Fruit fly (Drosophila melanogaster) whole organism, embryonic: ENCODE measurements around the gene CG11737.

ENCODE experiments used
- ATbp ChIP-seq: fragments of 200-800 bp; sonication (Bioruptor generic); optimal IDR thresholded peaks from 2 replicates; lab custom pipeline; 2017; ENCODE audit warnings: missing biosample characterization, mild to moderate bottlenecking, missing genetic modification characterization, missing genetic modification reagents
- Antp ChIP-seq: fragments of 200-800 bp; sonication (Bioruptor generic); optimal IDR thresholded peaks from 3 replicates; lab custom pipeline; 2016; ENCODE audit warnings: missing biosample characterization, missing genetic modification characterization
- BEAF-32 ChIP-seq: fragments of 200-800 bp; sonication (Bioruptor generic); optimal IDR thresholded peaks from 3 replicates; lab custom pipeline; 2017; ENCODE audit warnings: missing biosample characterization, missing genetic modification characterization, mild to moderate bottlenecking, moderate library complexity, missing genetic modification reagents
- CG10462 ChIP-seq: fragments of 200-800 bp; sonication (Bioruptor generic); optimal IDR thresholded peaks from 2 replicates; lab custom pipeline; 2016; ENCODE audit warnings: missing biosample characterization, missing genetic modification characterization
- CG12769 ChIP-seq: fragments of 200-800 bp; sonication (Bioruptor generic); optimal IDR thresholded peaks from 2 replicates; lab custom pipeline; 2019; ENCODE audit warnings: missing biosample characterization, mild to moderate bottlenecking, missing genetic modification characterization, moderate library complexity
- CG14441 ChIP-seq: fragments of 200-800 bp; sonication (Bioruptor generic); IDR thresholded peaks from 2 replicates; pipeline ENCODE4 v1.3.6; 2022; ENCODE audit warnings: missing biosample characterization, missing genetic modification characterization
- CG15696 ChIP-seq: fragments of 200-800 bp; sonication (Bioruptor generic); optimal IDR thresholded peaks from 2 replicates; lab custom pipeline; 2019; ENCODE audit warnings: missing biosample characterization, mild to moderate bottlenecking, missing genetic modification characterization, moderate library complexity
- CG17568 ChIP-seq: fragments of 200-800 bp; sonication (Bioruptor generic); optimal IDR thresholded peaks from 2 replicates; lab custom pipeline; 2018; ENCODE audit warnings: missing biosample characterization, mild to moderate bottlenecking, missing genetic modification characterization, moderate library complexity
- CG17612 ChIP-seq: fragments of 200-800 bp; sonication (Bioruptor generic); IDR thresholded peaks from 2 replicates; pipeline ENCODE4 v1.3.6; 2022; ENCODE audit warnings: missing biosample characterization, missing genetic modification characterization
- CG17829 ChIP-seq: fragments of 200-800 bp; optimal IDR thresholded peaks from 2 replicates; lab custom pipeline; 2019; ENCODE audit warnings: missing biosample characterization, mild to moderate bottlenecking, missing genetic modification characterization, moderate library complexity
- CG18619 ChIP-seq: fragments of 200-800 bp; sonication (Bioruptor generic); optimal IDR thresholded peaks from 3 replicates; lab custom pipeline; 2017; ENCODE audit warnings: missing biosample characterization, mild to moderate bottlenecking, missing genetic modification characterization
- CG2116 ChIP-seq: fragments of 200-800 bp; sonication (Bioruptor generic); optimal IDR thresholded peaks from 3 replicates; lab custom pipeline; 2018; ENCODE audit warnings: missing biosample characterization, mild to moderate bottlenecking, missing genetic modification characterization
- CG31388 ChIP-seq: fragments of 200-800 bp; sonication (Bioruptor generic); optimal IDR thresholded peaks from 2 replicates; lab custom pipeline; 2016; ENCODE audit warnings: missing biosample characterization, missing genetic modification characterization
- CG32767 ChIP-seq: fragments of 200-800 bp; sonication (Bioruptor generic); IDR thresholded peaks from 2 replicates; pipeline ENCODE4 v1.3.6; 2022; ENCODE audit warnings: missing biosample characterization, missing genetic modification characterization
- CG3407 ChIP-seq: fragments of 200-800 bp; sonication (Bioruptor generic); optimal IDR thresholded peaks from 2 replicates; lab custom pipeline; 2018; ENCODE audit warnings: missing biosample characterization, mild to moderate bottlenecking, missing genetic modification characterization
- CG4360 ChIP-seq: fragments of 200-800 bp; sonication (Bioruptor generic); IDR thresholded peaks from 2 replicates; pipeline ENCODE4 v1.3.6; 2022; ENCODE audit warnings: missing biosample characterization, missing genetic modification characterization
- CG8944 ChIP-seq: fragments of 200-800 bp; sonication (Bioruptor generic); optimal IDR thresholded peaks from 3 replicates; lab custom pipeline; 2016; ENCODE audit warnings: missing biosample characterization, missing genetic modification characterization
- E2f2 ChIP-seq: fragments of 200-800 bp; sonication (Bioruptor generic); IDR thresholded peaks from 2 replicates; pipeline ENCODE4 v1.3.6; 2022; ENCODE audit warnings: missing biosample characterization, missing genetic modification characterization
- ERR ChIP-seq: fragments of 200-800 bp; sonication (Bioruptor generic); optimal IDR thresholded peaks from 2 replicates; lab custom pipeline; 2016; ENCODE audit warnings: missing biosample characterization, missing genetic modification characterization
- Ets65A ChIP-seq: fragments of 200-800 bp; sonication (Bioruptor generic); peaks from one replicate; lab custom pipeline; 2016; ENCODE audit warnings: missing biosample characterization, missing genetic modification characterization
- HHEX ChIP-seq: fragments of 200-800 bp; sonication (Bioruptor generic); optimal IDR thresholded peaks from 3 replicates; lab custom pipeline; 2017; ENCODE audit warnings: missing biosample characterization, mild to moderate bottlenecking, missing genetic modification characterization, missing genetic modification reagents
- Hey ChIP-seq: fragments of 200-800 bp; sonication (Bioruptor generic); optimal IDR thresholded peaks from 3 replicates; lab custom pipeline; 2018; ENCODE audit warnings: missing biosample characterization, mild to moderate bottlenecking, missing genetic modification characterization
- Kr ChIP-seq: fragments of 200-800 bp; sonication (Bioruptor generic); optimal IDR thresholded peaks from 2 replicates; lab custom pipeline; 2017; ENCODE audit warnings: missing biosample characterization, mild to moderate bottlenecking, missing genetic modification characterization
- Nf-YA ChIP-seq: fragments of 200-800 bp; sonication (Bioruptor generic); IDR thresholded peaks from 2 replicates; pipeline ENCODE4 v1.3.6; 2022; ENCODE audit warnings: missing biosample characterization, missing genetic modification characterization
- Six4 ChIP-seq: fragments of 200-800 bp; sonication (Bioruptor generic); optimal IDR thresholded peaks from 2 replicates; lab custom pipeline; 2016; ENCODE audit warnings: missing biosample characterization, missing genetic modification characterization
- Sry-β ChIP-seq: fragments of 200-800 bp; sonication (Bioruptor generic); optimal IDR thresholded peaks from 2 replicates; lab custom pipeline; 2018; ENCODE audit warnings: missing biosample characterization, mild to moderate bottlenecking, missing genetic modification characterization, moderate library complexity
- Stat92E ChIP-seq, 3 experiments: fragments of >200 bp in 2 of 3; fragments of 200-800 bp in 1 of 3; sonication (Bioruptor generic) in 1 of 3; optimal IDR thresholded peaks; 2 replicates each; lab custom pipeline; 2017 to 2019; ENCODE audit warnings: missing biosample characterization in 3 of 3, missing genetic modification characterization in 3 of 3, mild to moderate bottlenecking in 1 of 3, moderate library complexity in 1 of 3
- Vsx1 ChIP-seq: fragments of 200-800 bp; sonication (Bioruptor generic); optimal IDR thresholded peaks from 2 replicates; lab custom pipeline; 2017; ENCODE audit warnings: missing biosample characterization, mild to moderate bottlenecking, missing genetic modification characterization, missing genetic modification reagents
- caup ChIP-seq: fragments of 200-800 bp; sonication (Bioruptor generic); optimal IDR thresholded peaks from 3 replicates; lab custom pipeline; 2017; ENCODE audit warnings: missing biosample characterization, mild to moderate bottlenecking, missing genetic modification characterization, moderate library complexity; ENCODE audit not compliant: severe bottlenecking
- chn ChIP-seq: fragments of 200-800 bp; sonication (Bioruptor generic); optimal IDR thresholded peaks from 2 replicates; lab custom pipeline; 2016; ENCODE audit warnings: missing biosample characterization, missing genetic modification characterization
- ci ChIP-seq: fragments of 200-800 bp; sonication (Bioruptor generic); IDR thresholded peaks from 3 replicates; pipeline ENCODE4 v1.3.6; 2022; ENCODE audit warnings: missing biosample characterization, missing genetic modification characterization
- corto ChIP-seq: fragments of 200-800 bp; sonication (Bioruptor generic); optimal IDR thresholded peaks from 2 replicates; lab custom pipeline; 2016; ENCODE audit warnings: missing biosample characterization, mild to moderate bottlenecking, missing genetic modification characterization, moderate library complexity
- dmrt99B ChIP-seq: fragments of 200-800 bp; sonication (Bioruptor generic); optimal IDR thresholded peaks from 2 replicates; lab custom pipeline; 2018; ENCODE audit warnings: missing biosample characterization, mild to moderate bottlenecking, missing genetic modification characterization, moderate library complexity
- exex ChIP-seq: fragments of 200-800 bp; sonication (Bioruptor generic); optimal IDR thresholded peaks from 4 replicates; lab custom pipeline; 2018; ENCODE audit warnings: missing biosample characterization, mild to moderate bottlenecking, missing genetic modification characterization, moderate library complexity
- fu2 ChIP-seq: fragments of 200-800 bp; sonication (Bioruptor generic); optimal IDR thresholded peaks from 2 replicates; lab custom pipeline; 2016; ENCODE audit warnings: missing biosample characterization, missing genetic modification characterization
- gsb-n ChIP-seq: fragments of 200-800 bp; sonication (Bioruptor generic); optimal IDR thresholded peaks from 3 replicates; lab custom pipeline; 2018; ENCODE audit warnings: missing biosample characterization, mild to moderate bottlenecking, missing genetic modification characterization
- jing ChIP-seq: fragments of 200-800 bp; sonication (Bioruptor generic); optimal IDR thresholded peaks from 2 replicates; lab custom pipeline; 2018; ENCODE audit warnings: missing biosample characterization, mild to moderate bottlenecking, missing genetic modification characterization
- jumu ChIP-seq: fragments of 200-800 bp; sonication (Bioruptor generic); optimal IDR thresholded peaks from 3 replicates; lab custom pipeline; 2016; ENCODE audit warnings: missing biosample characterization, missing genetic modification characterization
- kay ChIP-seq: fragments of 200-800 bp; sonication (Bioruptor generic); optimal IDR thresholded peaks from 2 replicates; lab custom pipeline; 2016; ENCODE audit warnings: missing biosample characterization, missing genetic modification characterization
- ken ChIP-seq: fragments of 200-800 bp; sonication (Bioruptor generic); IDR thresholded peaks from 3 replicates; pipeline ENCODE4 v1.3.6; 2022; ENCODE audit warnings: missing biosample characterization, missing genetic modification characterization
- knrl ChIP-seq: fragments of 200-800 bp; sonication (Bioruptor generic); IDR thresholded peaks from 3 replicates; pipeline ENCODE4 v1.3.6; 2022; ENCODE audit warnings: missing biosample characterization, missing genetic modification characterization; ENCODE audit not compliant: partially characterized antibody
- lilli ChIP-seq: fragments of 200-800 bp; sonication (Bioruptor generic); optimal IDR thresholded peaks from 3 replicates; lab custom pipeline; 2016; ENCODE audit warnings: missing biosample characterization, missing genetic modification characterization
- onecut ChIP-seq: fragments of 200-800 bp; sonication (Bioruptor generic); IDR thresholded peaks from 2 replicates; pipeline ENCODE4 v1.3.6; 2022; ENCODE audit warnings: missing biosample characterization, missing genetic modification characterization
- pfk ChIP-seq: fragments of 200-800 bp; sonication (Bioruptor generic); optimal IDR thresholded peaks from 2 replicates; lab custom pipeline; 2018; ENCODE audit warnings: missing biosample characterization, mild to moderate bottlenecking, missing genetic modification characterization, moderate library complexity
- psq ChIP-seq: fragments of 200-800 bp; sonication (Bioruptor generic); optimal IDR thresholded peaks from 2 replicates; lab custom pipeline; 2017; ENCODE audit warnings: missing biosample characterization, missing genetic modification characterization
- seq ChIP-seq: fragments of 200-800 bp; sonication (Bioruptor generic); IDR thresholded peaks from 2 replicates; pipeline ENCODE4 v1.3.6; 2022; ENCODE audit warnings: missing biosample characterization, missing genetic modification characterization
- sna ChIP-seq: fragments of 200-800 bp; sonication (Bioruptor generic); IDR thresholded peaks from 2 replicates; pipeline ENCODE4 v1.3.6; 2022; ENCODE audit warnings: missing biosample characterization, missing genetic modification characterization; ENCODE audit not compliant: partially characterized antibody
- sug ChIP-seq: fragments of 200-800 bp; optimal IDR thresholded peaks from 2 replicates; lab custom pipeline; 2019; ENCODE audit warnings: missing biosample characterization, mild to moderate bottlenecking, missing genetic modification characterization, moderate library complexity
- ttk ChIP-seq: fragments of 200-800 bp; sonication (Bioruptor generic); IDR thresholded peaks from 2 replicates; pipeline ENCODE4 v2.1.2; 2022; ENCODE audit warnings: missing biosample characterization, missing genetic modification characterization
- tup ChIP-seq: fragments of 200-800 bp; sonication (Bioruptor generic); optimal IDR thresholded peaks from 2 replicates; lab custom pipeline; 2016; ENCODE audit warnings: missing biosample characterization, mild to moderate bottlenecking, missing genetic modification characterization, moderate library complexity
- yki ChIP-seq: fragments of >200 bp; optimal IDR thresholded peaks from 3 replicates; lab custom pipeline; 2018
- zen2 ChIP-seq: fragments of 200-800 bp; sonication (Bioruptor generic); IDR thresholded peaks from 3 replicates; pipeline ENCODE4 v1.3.6; 2022; ENCODE audit warnings: missing biosample characterization, missing genetic modification characterization; ENCODE audit not compliant: partially characterized antibody

Gene CG11737

dm6 chr3R:8517752-8518185 lies at the start of gene CG11737 (continued):
- TF ChIP-seq lilli (no peak), sug (tag; lab: Kevin White, UChicago) (no peak), knrl (GFP tag; lab: Robert Waterston, UW) (peak; percentile 46), exex (tag; lab: Kevin White, UChicago) (no peak), chn (GFP tag; lab: Kevin White, UChicago) (no peak), sna (peak; percentile 73), jing (no peak), CG3407 (GFP tag; lab: Kevin White, UChicago) (no peak), CG32767 (GFP tag; lab: Robert Waterston, UW) (no peak), CG14441 (GFP tag; lab: Robert Waterston, UW) (no peak), ttk (GFP tag; lab: Robert Waterston, UW) (no peak), fu2 (GFP tag; lab: Kevin White, UChicago) (no peak), HHEX (no peak), CG17612 (GFP tag; lab: Robert Waterston, UW) (no peak), Ets65A (no peak), seq (GFP tag; lab: Robert Waterston, UW) (no peak), CG15696 (no peak), pfk (GFP tag; lab: Kevin White, UChicago) (no peak), onecut (GFP tag; lab: Robert Waterston, UW) (no peak), CG10462 (no peak), Antp (GFP tag; lab: Kevin White, UChicago) (peak; percentile 31), CG31388 (no peak), kay (GFP tag; lab: Kevin White, UChicago) (no peak), ken (no peak), Stat92E (GFP tag; optimal IDR thresholded peaks at IDR 0.05; lab: Kevin White, UChicago) (no peak), gsb-n (tag; lab: Kevin White, UChicago) (no peak), Vsx1 (GFP tag; lab: Kevin White, UChicago) (no peak), tup (no peak), CG8944 (no peak), CG17568 (GFP tag; lab: Kevin White, UChicago) (no peak), jumu (GFP tag; lab: Kevin White, UChicago) (no peak), ci (GFP tag; lab: Robert Waterston, UW) (no peak), corto (GFP tag; lab: Kevin White, UChicago) (no peak), CG18619 (no peak), E2f2 (GFP tag; lab: Robert Waterston, UW) (peak; percentile 99), yki (lab: Kevin White, UChicago) (no peak), CG17829 (no peak), Kr (GFP tag; lab: Kevin White, UChicago) (no peak), CG12769 (tag; lab: Kevin White, UChicago) (peak; percentile 13), zen2 (GFP tag; lab: Robert Waterston, UW) (no peak; the same call in 2 of the 3 replicates), dmrt99B (tag; lab: Kevin White, UChicago) (no peak), psq (GFP tag; lab: Kevin White, UChicago) (no peak), Six4 (GFP tag; lab: Kevin White, UChicago) (no peak), ATbp (GFP tag; lab: Kevin White, UChicago) (no peak), ERR (no peak), BEAF-32 (GFP tag; lab: Kevin White, UChicago) (peak; percentile 54), caup (no peak), CG2116 (GFP tag; lab: Kevin White, UChicago) (peak; percentile 82), Hey (no peak), Sry-β (GFP tag; lab: Kevin White, UChicago) (no peak), CG4360 (GFP tag; lab: Robert Waterston, UW) (peak; percentile 89), Nf-YA (GFP tag; lab: Robert Waterston, UW) (no peak)
